Fruit fly (Drosophila melanogaster) whole organism, prepupa: Measurements from ENCODE around the gene CG7300.

Source experiments
- CG11762 ChIP-seq: fragments of 200-800 bp; sonication (Bioruptor generic); optimal IDR thresholded peaks from 3 replicates; lab custom pipeline; 2016; ENCODE audit warnings: missing biosample characterization, missing genetic modification characterization; ENCODE audit not compliant: insufficient read depth
- CG15336 ChIP-seq: fragments of 200-800 bp; sonication (Bioruptor generic); IDR thresholded peaks from 2 replicates; pipeline ENCODE4 v1.3.6; 2022; ENCODE audit warnings: missing biosample characterization, missing genetic modification characterization
- CG1621 ChIP-seq: fragments of 200-800 bp; sonication (Bioruptor generic); optimal IDR thresholded peaks from 3 replicates; lab custom pipeline; 2018; ENCODE audit warnings: missing biosample characterization, mild to moderate bottlenecking, missing genetic modification characterization
- CG3032 ChIP-seq: fragments of 200-800 bp; optimal IDR thresholded peaks from 2 replicates; lab custom pipeline; 2019; ENCODE audit warnings: missing biosample characterization, mild to moderate bottlenecking, missing genetic modification characterization, moderate library complexity
- CG31627 ChIP-seq: fragments of 200-800 bp; sonication (Bioruptor generic); optimal IDR thresholded peaks from 3 replicates; lab custom pipeline; 2016; ENCODE audit warnings: missing biosample characterization, missing genetic modification characterization
- CG32006 ChIP-seq: fragments of 200-800 bp; sonication (Bioruptor generic); optimal IDR thresholded peaks from 3 replicates; lab custom pipeline; 2017; ENCODE audit warnings: missing biosample characterization, mild to moderate bottlenecking, missing genetic modification characterization
- CG4318 ChIP-seq: fragments of 200-800 bp; sonication (Bioruptor generic); optimal IDR thresholded peaks from 3 replicates; lab custom pipeline; 2017; ENCODE audit warnings: missing biosample characterization, mild to moderate bottlenecking, missing genetic modification characterization
- CG6163 ChIP-seq: fragments of 200-800 bp; sonication (Bioruptor generic); IDR thresholded peaks from 3 replicates; pipeline ENCODE4 v1.3.6; 2022; ENCODE audit warnings: missing biosample characterization, missing genetic modification characterization
- CG6276 ChIP-seq: fragments of 200-800 bp; sonication (Bioruptor generic); optimal IDR thresholded peaks from 2 replicates; lab custom pipeline; 2017; ENCODE audit warnings: missing biosample characterization, mild to moderate bottlenecking, missing genetic modification characterization
- CG6792 ChIP-seq: fragments of 200-800 bp; sonication (Bioruptor generic); optimal IDR thresholded peaks from 3 replicates; lab custom pipeline; 2016; ENCODE audit warnings: missing biosample characterization, missing genetic modification characterization
- CG6808 ChIP-seq: fragments of 200-800 bp; sonication (Bioruptor generic); optimal IDR thresholded peaks from 3 replicates; lab custom pipeline; 2017; ENCODE audit warnings: missing biosample characterization, missing genetic modification characterization, mild to moderate bottlenecking, moderate library complexity, missing genetic modification reagents
- CG6854 ChIP-seq: fragments of 200-800 bp; sonication (Bioruptor generic); optimal IDR thresholded peaks from 2 replicates; lab custom pipeline; 2017; ENCODE audit warnings: missing biosample characterization, mild to moderate bottlenecking, missing genetic modification characterization
- CG7368 ChIP-seq: fragments of 200-800 bp; sonication (Bioruptor generic); optimal IDR thresholded peaks from 3 replicates; lab custom pipeline; 2016; ENCODE audit warnings: missing biosample characterization, missing genetic modification characterization
- CG8119 ChIP-seq: fragments of 200-800 bp; sonication (Bioruptor generic); IDR thresholded peaks from 3 replicates; pipeline ENCODE4 v1.3.6; 2022; ENCODE audit warnings: missing biosample characterization, missing genetic modification characterization
- CG8319 ChIP-seq: fragments of 200-800 bp; sonication (Bioruptor generic); optimal IDR thresholded peaks from 3 replicates; lab custom pipeline; 2016; ENCODE audit warnings: missing biosample characterization, missing genetic modification characterization
- CG8632 ChIP-seq: fragments of 200-800 bp; sonication (Bioruptor generic); optimal IDR thresholded peaks from 3 replicates; lab custom pipeline; 2016; ENCODE audit warnings: missing biosample characterization, missing genetic modification characterization
- Eip75B ChIP-seq: fragments of 200-800 bp; sonication (Bioruptor generic); optimal IDR thresholded peaks from 3 replicates; lab custom pipeline; 2016; ENCODE audit warnings: missing biosample characterization, missing genetic modification characterization
- Eip78C ChIP-seq: fragments of 200-800 bp; sonication (Bioruptor generic); peaks from one replicate; lab custom pipeline; 2016; ENCODE audit warnings: missing biosample characterization, missing genetic modification characterization
- Eip93F ChIP-seq: fragments of 200-800 bp; sonication (Bioruptor generic); optimal IDR thresholded peaks from 2 replicates; lab custom pipeline; 2016; ENCODE audit warnings: missing biosample characterization, mild to moderate bottlenecking, missing genetic modification characterization
- Ets21C ChIP-seq: fragments of 200-800 bp; sonication (Bioruptor generic); optimal IDR thresholded peaks from 3 replicates; lab custom pipeline; 2016; ENCODE audit warnings: missing biosample characterization, missing genetic modification characterization
- Ets96B ChIP-seq: fragments of 200-800 bp; optimal IDR thresholded peaks from 2 replicates; lab custom pipeline; 2019; ENCODE audit warnings: missing biosample characterization, mild to moderate bottlenecking, missing genetic modification characterization, moderate library complexity
- Hr39 ChIP-seq: fragments of 200-800 bp; sonication (Bioruptor generic); optimal IDR thresholded peaks from 2 replicates; lab custom pipeline; 2016; ENCODE audit warnings: missing biosample characterization, missing genetic modification characterization
- Hr4 ChIP-seq: fragments of 200-800 bp; sonication (Bioruptor generic); optimal IDR thresholded peaks from 3 replicates; lab custom pipeline; 2016; ENCODE audit warnings: missing biosample characterization, missing genetic modification characterization
- Lpt ChIP-seq: fragments of 200-800 bp; sonication (Bioruptor generic); optimal IDR thresholded peaks from 3 replicates; lab custom pipeline; 2016; ENCODE audit warnings: missing biosample characterization, missing genetic modification characterization
- Smox ChIP-seq: fragments of 200-800 bp; sonication (Bioruptor generic); optimal IDR thresholded peaks from 3 replicates; lab custom pipeline; 2016; ENCODE audit warnings: missing biosample characterization, missing genetic modification characterization
- Sox102F ChIP-seq: fragments of 200-800 bp; sonication (Bioruptor generic); optimal IDR thresholded peaks from 2 replicates; lab custom pipeline; 2016; ENCODE audit warnings: missing biosample characterization, mild to moderate bottlenecking, missing genetic modification characterization
- Sox14 ChIP-seq: fragments of 200-800 bp; sonication (Bioruptor generic); optimal IDR thresholded peaks from 3 replicates; lab custom pipeline; 2016; ENCODE audit warnings: missing biosample characterization, missing genetic modification characterization
- Sox15 ChIP-seq: fragments of 200-800 bp; sonication (Bioruptor generic); optimal IDR thresholded peaks from 3 replicates; lab custom pipeline; 2016; ENCODE audit warnings: missing biosample characterization, missing genetic modification characterization
- acj6 ChIP-seq: fragments of 200-800 bp; sonication (Bioruptor generic); optimal IDR thresholded peaks from 3 replicates; lab custom pipeline; 2016; ENCODE audit warnings: missing biosample characterization, missing genetic modification characterization
- cyc ChIP-seq: fragments of 200-800 bp; sonication (Bioruptor generic); optimal IDR thresholded peaks from 3 replicates; lab custom pipeline; 2016; ENCODE audit warnings: missing biosample characterization, missing genetic modification characterization
- dac ChIP-seq: fragments of 200-800 bp; sonication (Bioruptor generic); optimal IDR thresholded peaks from 2 replicates; lab custom pipeline; 2017; ENCODE audit warnings: missing biosample characterization, mild to moderate bottlenecking, missing genetic modification characterization
- dsx ChIP-seq: fragments of 200-800 bp; optimal IDR thresholded peaks from 3 replicates; lab custom pipeline; 2019; ENCODE audit warnings: missing biosample characterization, mild to moderate bottlenecking, missing genetic modification characterization, moderate library complexity; ENCODE audit not compliant: poor library complexity, severe bottlenecking
- esn ChIP-seq: fragments of 200-800 bp; sonication (Bioruptor generic); optimal IDR thresholded peaks from 2 replicates; lab custom pipeline; 2016; ENCODE audit warnings: missing biosample characterization, mild to moderate bottlenecking, missing genetic modification characterization, moderate library complexity
- fd59A ChIP-seq: fragments of 200-800 bp; sonication (Bioruptor generic); optimal IDR thresholded peaks from 2 replicates; lab custom pipeline; 2017; ENCODE audit warnings: missing biosample characterization, mild to moderate bottlenecking, missing genetic modification characterization, missing genetic modification reagents
- fd85E ChIP-seq: fragments of 200-800 bp; sonication (Bioruptor generic); optimal IDR thresholded peaks from 3 replicates; lab custom pipeline; 2016; ENCODE audit warnings: missing biosample characterization, missing genetic modification characterization
- lz ChIP-seq: fragments of 200-800 bp; sonication (Bioruptor generic); optimal IDR thresholded peaks from 3 replicates; lab custom pipeline; 2016; ENCODE audit warnings: missing biosample characterization, missing genetic modification characterization
- net ChIP-seq: fragments of 200-800 bp; sonication (Bioruptor generic); optimal IDR thresholded peaks from 3 replicates; lab custom pipeline; 2016; ENCODE audit warnings: missing biosample characterization, missing genetic modification characterization
- pdm3 ChIP-seq: fragments of 200-800 bp; sonication (Bioruptor generic); optimal IDR thresholded peaks from 3 replicates; lab custom pipeline; 2016; ENCODE audit warnings: missing biosample characterization, missing genetic modification characterization
- spab ChIP-seq: fragments of 200-800 bp; sonication (Bioruptor generic); optimal IDR thresholded peaks from 2 replicates; lab custom pipeline; 2017; ENCODE audit warnings: missing biosample characterization, mild to moderate bottlenecking, missing genetic modification characterization, missing genetic modification reagents
- topi ChIP-seq: fragments of 200-800 bp; sonication (Bioruptor generic); optimal IDR thresholded peaks from 3 replicates; lab custom pipeline; 2016; ENCODE audit warnings: missing biosample characterization, missing genetic modification characterization

Gene CG7300

DNA sequence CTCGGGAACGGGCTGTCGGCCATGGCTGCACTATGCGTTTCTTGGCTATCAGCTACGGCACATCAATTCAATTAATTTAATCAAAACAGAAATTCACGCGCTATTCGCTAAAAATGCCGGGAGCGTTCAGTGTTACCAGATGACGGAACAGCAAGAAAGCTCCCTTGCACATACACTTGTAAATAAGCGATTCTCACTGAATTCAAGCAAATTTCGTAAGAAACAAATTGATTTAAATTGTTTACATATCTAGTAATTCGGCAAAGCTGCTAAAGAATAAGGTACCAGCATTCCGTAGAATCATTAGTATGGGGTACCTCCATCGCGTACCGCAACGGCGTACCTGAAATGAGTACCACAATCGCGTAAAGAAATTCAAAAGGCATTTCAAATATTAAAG is 38.1 kb upstream of the CG7300 start, which contains the start of gene Nup107:
Nup107 (minus strand) TSS at position 149 of the 400 bp plus-strand sequence.
- TF ChIP-seq spab (GFP tag; lab: Kevin White, UChicago) (no peak), Eip93F (no peak), dsx (no peak), fd85E (GFP tag; lab: Kevin White, UChicago) (no peak), CG3032 (peak; percentile 19), CG1621 (tag; lab: Kevin White, UChicago) (no peak), Hr39 (GFP tag; lab: Kevin White, UChicago) (no peak), acj6 (no peak), CG11762 (GFP tag; lab: Kevin White, UChicago) (no peak), Eip78C (GFP tag; lab: Kevin White, UChicago) (peak; percentile 52), Hr4 (GFP tag; lab: Kevin White, UChicago) (peak; percentile 11), CG6163 (GFP tag; lab: Robert Waterston, UW) (0 out of 3 replicates have a peak, but pooled peaks have one; percentile 11), Ets21C (no peak), lz (peak; percentile 7), pdm3 (GFP tag; lab: Kevin White, UChicago) (no peak), cyc (GFP tag; lab: Kevin White, UChicago) (peak; percentile 10), topi (GFP tag; lab: Kevin White, UChicago) (no peak), dac (GFP tag; lab: Kevin White, UChicago) (no peak), CG8632 (GFP tag; lab: Kevin White, UChicago) (no peak), CG8119 (GFP tag; lab: Robert Waterston, UW) (no peak), CG31627 (peak; percentile 1), fd59A (GFP tag; lab: Kevin White, UChicago) (no peak), CG6808 (GFP tag; lab: Kevin White, UChicago) (no peak)

DNA sequence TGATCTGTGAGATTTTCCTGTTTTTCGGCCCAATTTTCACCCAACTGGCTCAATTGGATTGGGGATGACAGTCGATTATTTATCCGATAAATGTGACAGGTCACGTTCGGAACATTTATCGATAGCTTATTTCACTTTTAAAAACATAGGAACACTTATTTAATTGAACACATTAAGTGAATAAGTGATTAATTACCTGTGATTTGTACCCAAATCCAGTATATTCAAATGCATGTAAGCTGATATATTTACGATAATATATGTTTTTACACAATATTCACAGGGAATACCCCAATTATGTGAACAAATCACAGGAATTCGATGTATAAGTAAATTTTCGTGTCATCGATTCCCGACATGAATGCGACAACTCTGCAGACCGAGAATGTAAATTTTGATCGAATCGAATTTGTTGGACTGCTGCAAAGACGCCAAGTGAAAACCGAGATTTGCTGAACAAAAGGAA is 34.5 kb upstream of the CG7300 start, which contains the start of the genes EMC3 and Dpy-30L1:
EMC3 (minus strand) TSS at position 81 of the 466 bp plus-strand sequence.
Dpy-30L1 (plus strand) TSS at position 311 of the 466 bp plus-strand sequence.
- no peak for TF ChIP-seq CG6792 (GFP tag; lab: Kevin White, UChicago)
- TF ChIP-seq Eip75B: peak; percentile 47
- TF ChIP-seq Hr4 (GFP tag; lab: Kevin White, UChicago): peak; percentile 55
- TF ChIP-seq CG15336 (GFP tag; lab: Robert Waterston, UW): peak; percentile 31; the same call in 1 of the 2 replicates
- TF ChIP-seq Sox15: no peak
- TF ChIP-seq CG8319: no peak
- TF ChIP-seq CG32006 (GFP tag; lab: Kevin White, UChicago): no peak
- TF ChIP-seq Hr39 (GFP tag; lab: Kevin White, UChicago): peak; percentile 51
- peak; percentile 46 for TF ChIP-seq Ets96B (tag; lab: Kevin White, UChicago)
- TF ChIP-seq esn (GFP tag; lab: Kevin White, UChicago): peak; percentile 66
- TF ChIP-seq Eip78C (GFP tag; lab: Kevin White, UChicago): peak; percentile 81
- peak; percentile 43 for TF ChIP-seq cyc (GFP tag; lab: Kevin White, UChicago)
- peak; percentile 35 for TF ChIP-seq Sox14 (GFP tag; lab: Kevin White, UChicago)
- peak; percentile 35 for TF ChIP-seq Smox (GFP tag; lab: Kevin White, UChicago)
- no peak for TF ChIP-seq spab (GFP tag; lab: Kevin White, UChicago)
- TF ChIP-seq CG6163 (GFP tag; lab: Robert Waterston, UW): peak; percentile 17; the same call in 1 of the 3 replicates
- no peak for TF ChIP-seq CG6808 (GFP tag; lab: Kevin White, UChicago)
- no peak for TF ChIP-seq fd59A (GFP tag; lab: Kevin White, UChicago)
- TF ChIP-seq CG7368: no peak
- TF ChIP-seq net: no peak
- no peak for TF ChIP-seq Lpt (GFP tag; lab: Kevin White, UChicago)
- peak; percentile 58 for TF ChIP-seq CG3032
- no peak for TF ChIP-seq Sox102F (GFP tag; lab: Kevin White, UChicago)
- no peak for TF ChIP-seq CG4318
- TF ChIP-seq CG6276 (GFP tag; lab: Kevin White, UChicago): no peak
- TF ChIP-seq Ets21C: peak; percentile 46
- peak; percentile 50 for TF ChIP-seq topi (GFP tag; lab: Kevin White, UChicago)
- TF ChIP-seq lz: peak; percentile 48
- peak; percentile 19 for TF ChIP-seq CG11762 (GFP tag; lab: Kevin White, UChicago)
- TF ChIP-seq CG6854 (GFP tag; lab: Kevin White, UChicago): no peak
- TF ChIP-seq CG31627: peak; percentile 64
